Worm (Caenorhabditis elegans) whole organism, early embryonic: Measurements from ENCODE around the gene T11F9.1.

Experiments
- ama-1 ChIP-seq: fragments of 150-350 bp; optimal IDR thresholded peaks from 2 replicates; lab custom pipeline; 2014
- ceh-36 ChIP-seq: sonication (generic microtip); optimal IDR thresholded peaks from 2 replicates; lab custom pipeline; 2016; ENCODE audit warnings: missing genetic modification characterization, inconsistent platforms, missing compliant biosample characterization
- sea-1 ChIP-seq: fragments of 200-800 bp; sonication (Bioruptor generic); conservative IDR thresholded peaks from 2 replicates; pipeline ENCODE4 v1.3.6; 2022; ENCODE audit warnings: missing genetic modification characterization, missing compliant biosample characterization

DNA sequence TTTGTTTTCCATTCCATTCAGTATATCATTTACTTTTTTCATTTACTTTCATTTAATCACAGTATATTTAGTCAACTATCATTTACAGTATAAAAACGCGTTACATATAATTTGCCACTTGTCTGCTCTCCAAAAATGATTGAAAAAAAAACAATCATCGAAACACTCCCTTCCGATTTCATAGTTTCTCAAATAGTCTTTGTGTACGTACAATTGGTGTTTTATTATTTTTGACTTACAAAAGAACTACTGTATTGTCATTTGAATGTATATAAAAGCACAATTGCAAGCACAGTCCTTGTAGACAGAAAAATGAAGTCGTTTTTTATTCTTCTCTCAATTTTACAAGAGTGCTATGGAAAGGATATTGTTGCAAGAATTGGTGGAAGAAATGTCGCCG, 15.0 kb downstream of the T11F9.1 start, which contains the start of gene nas-22:
- TF ChIP-seq ama-1 (lab: Kevin White, UChicago): no peak
- no peak for TF ChIP-seq sea-1 (GFP tag; lab: Robert Waterston, UW)
- no peak for TF ChIP-seq ceh-36
